Worm (Caenorhabditis elegans) whole organism, L3 larva: ENCODE data around the gene mlc-6.

Source experiments
- R02D3.7 ChIP-seq: fragments of 150-350 bp; optimal IDR thresholded peaks from 2 replicates; lab custom pipeline; 2014; ENCODE audit warnings: missing biosample characterization, missing genetic modification characterization
- aly-2 ChIP-seq: fragments of 150-350 bp; optimal IDR thresholded peaks from 2 replicates; lab custom pipeline; 2014; ENCODE audit warnings: missing biosample characterization, missing genetic modification characterization
- ceh-16 ChIP-seq: sonication (generic microtip); optimal IDR thresholded peaks from 2 replicates; lab custom pipeline; 2017; ENCODE audit warnings: missing biosample characterization, missing genetic modification characterization
- ceh-82 ChIP-seq: fragments of 150-350 bp; optimal IDR thresholded peaks from 2 replicates; lab custom pipeline; 2014; ENCODE audit warnings: missing biosample characterization, missing genetic modification characterization
- ceh-9 ChIP-seq: sonication (generic microtip); optimal IDR thresholded peaks from 2 replicates; lab custom pipeline; 2018; ENCODE audit warnings: missing biosample characterization, missing genetic modification characterization
- egl-27 ChIP-seq: sonication (generic microtip); optimal IDR thresholded peaks from 4 replicates; lab custom pipeline; 2017; ENCODE audit warnings: missing biosample characterization, missing genetic modification reagents, missing genetic modification characterization
- elt-1 ChIP-seq: fragments of 150-350 bp; optimal IDR thresholded peaks from 2 replicates; lab custom pipeline; 2014; ENCODE audit warnings: missing biosample characterization, missing genetic modification characterization
- elt-2 ChIP-seq: sonication (generic microtip); optimal IDR thresholded peaks from 2 replicates; lab custom pipeline; 2016; ENCODE audit warnings: missing genetic modification reagents, mild to moderate bottlenecking, missing genetic modification characterization, missing compliant biosample characterization
- fkh-10 ChIP-seq: sonication (generic microtip); optimal IDR thresholded peaks from 2 replicates; lab custom pipeline; 2017; ENCODE audit warnings: missing biosample characterization, missing genetic modification reagents, missing genetic modification characterization
- fkh-2 ChIP-seq: fragments of 150-350 bp; optimal IDR thresholded peaks from 2 replicates; lab custom pipeline; 2014; ENCODE audit warnings: missing biosample characterization, missing genetic modification reagents, missing genetic modification characterization
- fos-1 ChIP-seq: fragments of 150-350 bp; optimal IDR thresholded peaks from 2 replicates; lab custom pipeline; 2014; ENCODE audit warnings: missing biosample characterization, missing genetic modification characterization
- jun-1 ChIP-seq: fragments of 150-350 bp; optimal IDR thresholded peaks from 2 replicates; lab custom pipeline; 2014; ENCODE audit warnings: missing biosample characterization, missing genetic modification reagents, missing genetic modification characterization
- lin-15B ChIP-seq: fragments of 150-350 bp; optimal IDR thresholded peaks from 2 replicates; lab custom pipeline; 2014; ENCODE audit warnings: missing biosample characterization, missing genetic modification characterization
- mml-1 ChIP-seq: fragments of 150-350 bp; sonication (generic microtip); optimal IDR thresholded peaks from 3 replicates; lab custom pipeline; 2014; ENCODE audit warnings: missing biosample characterization, missing genetic modification characterization
- nhr-11 ChIP-seq: fragments of 150-350 bp; optimal IDR thresholded peaks from 2 replicates; lab custom pipeline; 2014; ENCODE audit warnings: missing biosample characterization, missing genetic modification characterization
- nhr-12 ChIP-seq: fragments of 150-350 bp; optimal IDR thresholded peaks from 2 replicates; lab custom pipeline; 2014; ENCODE audit warnings: missing biosample characterization, missing genetic modification characterization
- nhr-237 ChIP-seq: fragments of 150-350 bp; optimal IDR thresholded peaks from 2 replicates; lab custom pipeline; 2014; ENCODE audit warnings: missing biosample characterization, missing genetic modification characterization
- nhr-25 ChIP-seq: sonication (generic microtip); optimal IDR thresholded peaks from 2 replicates; lab custom pipeline; 2017; ENCODE audit warnings: missing biosample characterization, missing genetic modification characterization
- nhr-28 ChIP-seq: fragments of 150-350 bp; optimal IDR thresholded peaks from 2 replicates; lab custom pipeline; 2014; ENCODE audit warnings: missing biosample characterization, missing genetic modification characterization
- nhr-67 ChIP-seq: fragments of 150-350 bp; optimal IDR thresholded peaks from 2 replicates; lab custom pipeline; 2014; ENCODE audit warnings: missing biosample characterization, missing genetic modification characterization
- nhr-76 ChIP-seq: fragments of 150-350 bp; sonication (generic microtip); optimal IDR thresholded peaks from 5 replicates; lab custom pipeline; 2014; ENCODE audit warnings: missing biosample characterization, missing genetic modification characterization
- nhr-77 ChIP-seq: fragments of 150-350 bp; optimal IDR thresholded peaks from 2 replicates; lab custom pipeline; 2014; ENCODE audit warnings: missing biosample characterization, missing genetic modification characterization
- pha-4 ChIP-seq: fragments of 150-350 bp; optimal IDR thresholded peaks from 2 replicates; lab custom pipeline; 2014; ENCODE audit warnings: missing biosample characterization, missing genetic modification reagents, missing genetic modification characterization
- pqm-1 ChIP-seq: fragments of 150-350 bp; optimal IDR thresholded peaks from 2 replicates; lab custom pipeline; 2017; ENCODE audit warnings: missing biosample characterization, missing genetic modification characterization, inconsistent platforms
- sea-2 ChIP-seq: fragments of 150-350 bp; sonication (generic microtip); optimal IDR thresholded peaks from 4 replicates; lab custom pipeline; 2014; ENCODE audit warnings: missing biosample characterization, missing genetic modification reagents, missing genetic modification characterization
- skn-1 ChIP-seq: fragments of 150-350 bp; optimal IDR thresholded peaks from 2 replicates; lab custom pipeline; 2014; ENCODE audit warnings: missing biosample characterization, missing genetic modification characterization
- snpc-4 ChIP-seq: fragments of 150-350 bp; optimal IDR thresholded peaks from 2 replicates; lab custom pipeline; 2014; ENCODE audit warnings: missing biosample characterization, missing genetic modification characterization
- tbx-2 ChIP-seq: sonication (generic microtip); optimal IDR thresholded peaks from 2 replicates; lab custom pipeline; 2016; ENCODE audit warnings: mild to moderate bottlenecking, missing genetic modification characterization, missing compliant biosample characterization
- unc-39 ChIP-seq: sonication (generic microtip); optimal IDR thresholded peaks from 4 replicates; lab custom pipeline; 2017; ENCODE audit warnings: missing biosample characterization, missing genetic modification characterization
- zag-1 ChIP-seq: fragments of 150-350 bp; optimal IDR thresholded peaks from 2 replicates; lab custom pipeline; 2014; ENCODE audit warnings: missing biosample characterization, missing genetic modification characterization
- ztf-11 ChIP-seq: fragments of 150-350 bp; optimal IDR thresholded peaks from 2 replicates; lab custom pipeline; 2014; ENCODE audit warnings: missing biosample characterization, missing genetic modification characterization
- ztf-4 ChIP-seq: fragments of 150-350 bp; optimal IDR thresholded peaks from 2 replicates; lab custom pipeline; 2014; ENCODE audit warnings: missing biosample characterization, missing genetic modification characterization

mlc-6 gene

DNA sequence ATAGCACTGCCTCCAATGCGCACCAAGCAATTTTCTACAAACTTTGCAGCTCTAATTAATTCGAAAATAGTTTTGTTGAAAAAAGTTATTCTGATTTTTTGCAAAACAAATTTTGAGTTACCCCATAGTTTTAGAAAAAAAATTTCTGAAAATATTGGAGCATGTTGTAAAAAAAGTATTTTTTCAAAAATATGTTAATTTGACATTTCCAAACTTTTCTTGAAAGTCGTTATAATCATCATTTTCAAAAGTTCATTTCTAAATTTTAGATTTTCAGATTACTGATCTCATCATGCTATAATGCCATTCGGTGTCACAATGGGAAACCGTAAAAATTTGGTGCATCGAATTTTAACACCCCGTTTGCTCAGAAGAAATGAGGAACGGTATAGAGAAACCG is 21.4 kb upstream of the mlc-6 start, which contains the start of gene del-1:
Gene del-1 (plus strand): TSS at position 301 of the 400 bp plus-strand sequence.
- TF ChIP-seq pha-4 (tag; lab: Kevin White, UChicago) (no peak), lin-15B (tag; lab: Kevin White, UChicago) (no peak), nhr-67 (tag; lab: Kevin White, UChicago) (no peak), zag-1 (tag; lab: Kevin White, UChicago) (no peak), aly-2 (no peak), nhr-12 (tag; lab: Kevin White, UChicago) (no peak), elt-1 (tag; lab: Kevin White, UChicago) (no peak), nhr-25 (no peak), nhr-77 (tag; lab: Kevin White, UChicago) (no peak), snpc-4 (tag; lab: Kevin White, UChicago) (no peak), mml-1 (tag; lab: Kevin White, UChicago) (no peak), nhr-76 (tag; lab: Kevin White, UChicago) (no peak), fkh-2 (tag; lab: Kevin White, UChicago) (no peak), unc-39 (tag; lab: Kevin White, UChicago) (no peak)

DNA sequence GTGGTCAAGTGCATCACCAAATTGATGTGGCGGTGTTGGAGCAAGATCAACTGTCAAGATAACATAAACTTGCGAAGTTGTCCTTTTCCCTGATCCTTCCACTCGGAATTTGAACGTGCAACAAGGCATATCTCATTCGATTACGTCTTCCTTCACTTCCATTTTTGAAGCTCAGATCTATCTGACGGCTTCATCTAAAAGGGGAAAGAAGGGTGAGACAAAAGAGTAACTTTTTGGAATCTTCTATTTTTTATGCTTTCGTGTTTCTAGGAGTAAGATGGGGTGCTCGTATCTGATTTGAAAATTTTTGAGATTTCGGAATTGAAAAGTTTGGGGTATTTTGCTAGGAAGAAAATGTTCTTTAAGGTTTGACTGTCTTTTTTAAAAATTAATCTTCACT is 20.8 kb upstream of the mlc-6 start:
- TF ChIP-seq R02D3.7: no peak
- TF ChIP-seq elt-1 (tag; lab: Kevin White, UChicago): peak; percentile 65

DNA sequence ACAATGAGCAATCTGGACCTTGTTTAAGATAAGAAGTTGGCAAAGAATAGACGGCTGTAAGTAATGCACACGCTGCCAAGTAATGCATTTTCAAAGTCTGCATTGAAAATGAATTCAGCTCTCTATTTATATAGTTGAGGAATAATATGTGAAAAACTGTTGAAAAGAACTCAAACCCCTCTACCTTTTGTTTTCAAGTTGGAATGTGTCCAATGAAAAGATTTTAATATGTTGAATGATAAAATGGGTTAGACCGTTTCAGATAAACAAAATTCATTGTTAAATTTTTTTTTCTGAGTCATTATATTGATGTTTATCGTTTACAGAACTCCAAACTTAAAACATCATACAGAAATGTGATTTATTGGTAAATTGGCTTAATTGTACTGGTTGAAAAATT is 17.1 kb upstream of the mlc-6 start, which contains the start of gene E02H4.8:
Gene E02H4.8 (minus strand): TSS at position 101 of the 400 bp plus-strand sequence.
- TF ChIP-seq zag-1 (tag; lab: Kevin White, UChicago) (no peak), sea-2 (GFP tag; lab: Kevin White, UChicago) (no peak), nhr-11 (no peak), egl-27 (tag; lab: Kevin White, UChicago) (no peak), nhr-76 (tag; lab: Kevin White, UChicago) (no peak), fkh-10 (GFP tag; lab: Kevin White, UChicago) (no peak), elt-1 (tag; lab: Kevin White, UChicago) (no peak), ceh-82 (tag; lab: Kevin White, UChicago) (no peak), ztf-4 (tag; lab: Kevin White, UChicago) (no peak), nhr-237 (tag; lab: Kevin White, UChicago) (no peak)
- TF ChIP-seq, all 47 proteins: peak for 0

DNA sequence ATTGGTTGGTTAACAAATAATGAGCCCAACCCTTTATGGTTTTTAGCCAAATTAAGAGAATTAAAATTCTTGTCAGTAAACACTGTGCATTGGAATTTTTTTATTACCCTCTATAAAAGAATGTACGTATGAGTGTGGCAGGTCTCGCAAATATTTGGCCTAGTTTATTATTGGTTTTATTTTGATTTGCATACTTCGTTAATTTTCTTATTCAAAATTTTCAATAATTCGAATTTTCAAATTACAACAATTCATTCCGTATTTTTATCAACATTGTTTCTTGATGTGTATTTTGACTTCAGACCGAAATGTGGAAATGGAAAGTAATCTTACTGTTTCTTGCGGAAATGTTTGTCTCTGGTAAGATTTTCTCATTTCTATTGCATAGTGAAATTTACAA is 11.2 kb upstream of the mlc-6 start, which contains the start of gene E02H4.4:
Gene E02H4.4 (plus strand): TSS at position 301 of the 400 bp plus-strand sequence.
- TF ChIP-seq ceh-16 (tag; lab: Kevin White, UChicago) (no peak), snpc-4 (tag; lab: Kevin White, UChicago) (no peak)

DNA sequence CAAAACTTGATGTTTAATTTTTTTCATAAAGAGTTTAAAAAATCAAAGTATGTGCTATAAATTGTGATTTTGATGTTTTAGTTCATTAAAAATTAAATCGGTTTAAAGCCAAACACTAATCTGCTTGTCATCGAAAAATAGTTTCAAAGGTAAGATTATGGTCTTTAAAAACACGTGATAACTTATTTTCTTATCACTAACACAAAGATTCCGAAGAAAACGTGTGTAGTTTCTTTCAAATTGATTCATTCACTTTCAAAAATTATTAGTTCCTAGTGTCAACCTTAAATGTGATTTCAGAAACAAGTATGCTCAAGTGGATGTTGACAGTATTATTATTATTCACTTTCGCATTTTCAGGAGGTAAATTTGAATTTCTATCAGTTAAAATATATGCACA is 9.6 kb upstream of the mlc-6 start, which contains the start of gene E02H4.7:
Gene E02H4.7 (plus strand): TSS at position 301 of the 400 bp plus-strand sequence.
- TF ChIP-seq jun-1 (tag; lab: Kevin White, UChicago): no peak
- TF ChIP-seq nhr-11: no peak
- peak; percentile 36 for TF ChIP-seq elt-2
- peak; percentile 12 for TF ChIP-seq pqm-1 (tag; lab: Kevin White, UChicago)

DNA sequence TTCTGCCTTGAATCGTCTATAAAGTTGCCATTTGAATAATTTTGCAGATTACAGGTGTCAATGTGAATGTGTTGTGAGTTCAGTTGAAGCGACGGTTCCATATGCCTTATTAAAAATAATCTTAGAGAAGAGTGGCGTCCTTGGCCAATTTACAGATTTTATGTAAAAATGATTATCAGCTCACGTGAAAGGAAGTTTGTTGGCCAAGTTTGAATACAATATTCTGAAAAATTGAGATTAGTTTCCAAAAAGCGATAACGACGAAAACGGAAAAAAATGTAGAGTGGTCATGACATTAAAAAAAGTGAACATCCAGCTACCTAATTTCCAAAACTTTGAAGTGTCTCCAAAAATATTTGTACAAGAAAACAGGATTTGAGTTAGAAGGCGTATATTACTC is 8.6 kb upstream of the mlc-6 start, which contains the start of gene E02H4.5:
Gene E02H4.5 (minus strand): TSS at position 101 of the 400 bp plus-strand sequence.
- TF ChIP-seq fos-1 (tag; lab: Kevin White, UChicago): no peak
- no peak for TF ChIP-seq snpc-4 (tag; lab: Kevin White, UChicago)
- TF ChIP-seq sea-2 (GFP tag; lab: Kevin White, UChicago): no peak
- no peak for TF ChIP-seq skn-1
- TF ChIP-seq ceh-16 (tag; lab: Kevin White, UChicago): no peak
- no peak for TF ChIP-seq nhr-76 (tag; lab: Kevin White, UChicago)
- TF ChIP-seq tbx-2 (tag; lab: Kevin White, UChicago): no peak
- TF ChIP-seq pha-4 (tag; lab: Kevin White, UChicago): no peak
- no peak for TF ChIP-seq lin-15B (tag; lab: Kevin White, UChicago)
- TF ChIP-seq aly-2: no peak
- no peak for TF ChIP-seq unc-39 (tag; lab: Kevin White, UChicago)
- no peak for TF ChIP-seq pqm-1 (tag; lab: Kevin White, UChicago)
- no peak for TF ChIP-seq elt-1 (tag; lab: Kevin White, UChicago)
- TF ChIP-seq fkh-10 (GFP tag; lab: Kevin White, UChicago): no peak
- no peak for TF ChIP-seq ztf-11 (tag; lab: Kevin White, UChicago)
- TF ChIP-seq elt-2: no peak
- no peak for TF ChIP-seq nhr-28 (tag; lab: Kevin White, UChicago)
- no peak for TF ChIP-seq ceh-9 (tag; lab: Kevin White, UChicago)
